Fruit fly (Drosophila melanogaster) whole organism: Measurements from ENCODE around the gene Sf3b2.

Experiments used
- CG8478 ChIP-seq: fragments of >200 bp; optimal IDR thresholded peaks from 2 replicates; lab custom pipeline; 2018; ENCODE audit warnings: inconsistent platforms
- Dll ChIP-seq: fragments of >200 bp; optimal IDR thresholded peaks from 2 replicates; lab custom pipeline; 2017
- pan ChIP-seq: fragments of >200 bp; optimal IDR thresholded peaks from 2 replicates; lab custom pipeline; 2017
- psq ChIP-seq: fragments of >200 bp; optimal IDR thresholded peaks from 2 replicates; lab custom pipeline; 2017
- usp ChIP-seq: fragments of >200 bp; optimal IDR thresholded peaks from 2 replicates; lab custom pipeline; 2017; ENCODE audit warnings: missing biosample characterization, missing genetic modification characterization, mixed read lengths

- no peak for TF ChIP-seq usp (GFP tag; lab: Kevin White, UChicago)
- TF ChIP-seq CG8478 (lab: Kevin White, UChicago), result no peak
- no peak for TF ChIP-seq pan (lab: Kevin White, UChicago)
- TF ChIP-seq psq (lab: Kevin White, UChicago), result no peak
- TF ChIP-seq Dll, result no peak
Measured at dm6 chr2L:3029012-3029411, at the start of gene Sf3b2, which contains the start of gene CG17219.
